Fruit fly (Drosophila melanogaster): ENCODE results near the gene CG13309.
A peak's percentile ranks its signal among the peaks of the same experiment; 100 is the strongest.

The CG13309 gene

DNA sequence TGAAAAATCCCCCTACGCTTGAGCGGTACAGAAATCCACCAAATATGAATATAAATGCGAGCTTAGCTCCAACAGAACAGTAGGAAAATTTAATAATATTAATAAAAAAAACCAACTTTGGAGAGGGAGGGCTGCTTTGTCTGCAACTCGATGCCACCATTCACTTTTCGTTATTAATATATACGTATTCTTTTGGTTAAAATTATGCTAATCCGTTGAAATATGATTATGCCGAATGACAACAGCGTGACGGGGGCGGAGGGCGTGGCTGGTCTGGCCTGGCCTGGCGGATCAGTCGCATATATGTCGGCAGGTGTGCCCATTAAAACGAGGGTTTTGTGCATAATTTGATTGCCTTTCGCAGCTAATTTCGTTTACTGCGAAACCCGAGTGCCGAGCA lies 25.2 kb downstream of the CG13309 start:
- TF ChIP-seq CG7045 (GFP tag; optimal IDR thresholded peaks at IDR 0.05) (no peak), tj (GFP tag; optimal IDR thresholded peaks at IDR 0.05) (peak; percentile 89)

DNA sequence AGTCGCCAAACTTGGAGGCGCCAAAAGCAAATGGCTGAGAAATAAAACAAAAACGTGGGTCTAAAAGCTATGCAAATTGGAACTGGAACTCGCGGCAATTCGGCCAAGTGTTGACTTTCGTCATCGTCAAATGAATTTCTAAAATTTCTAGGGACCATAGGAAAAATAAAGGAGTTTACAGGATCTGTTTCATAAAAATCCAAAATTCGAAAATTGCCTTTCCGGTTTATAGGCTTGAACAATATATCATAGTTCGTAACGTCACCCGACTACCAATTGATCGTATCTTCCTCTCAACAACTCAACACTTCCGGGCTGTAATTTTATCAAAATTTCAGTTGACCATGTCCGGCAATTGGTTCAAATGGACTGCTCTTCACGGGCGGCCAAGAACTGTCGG lies 26.0 kb downstream of the CG13309 start, which contains the start of gene CG32026:
Gene CG32026, plus strand, starts transcription at position 301 of the 400 bp plus-strand sequence.
- TF ChIP-seq tj (GFP tag; optimal IDR thresholded peaks at IDR 0.05) (no peak), CG12768 (GFP tag; optimal IDR thresholded peaks at IDR 0.05) (no peak), kay (GFP tag; ENCODE audit: borderline replicate concordance) (no peak), toe (GFP tag; optimal IDR thresholded peaks at IDR 0.05) (no peak), cnc (optimal IDR thresholded peaks at IDR 0.05) (no peak), bab1 (GFP tag; optimal IDR thresholded peaks at IDR 0.05) (no peak), CG33017 (tag; optimal IDR thresholded peaks at IDR 0.05) (no peak), Hr96 (GFP tag; optimal IDR thresholded peaks at IDR 0.05) (no peak), Clk (GFP tag; optimal IDR thresholded peaks at IDR 0.05) (no peak), CG7045 (GFP tag; optimal IDR thresholded peaks at IDR 0.05) (no peak), CG5204 (GFP tag; optimal IDR thresholded peaks at IDR 0.05) (no peak), CG14711 (tag; optimal IDR thresholded peaks at IDR 0.05) (no peak), pad (GFP tag; optimal IDR thresholded peaks at IDR 0.05) (no peak), ovo (GFP tag; optimal IDR thresholded peaks at IDR 0.05) (no peak)

DNA sequence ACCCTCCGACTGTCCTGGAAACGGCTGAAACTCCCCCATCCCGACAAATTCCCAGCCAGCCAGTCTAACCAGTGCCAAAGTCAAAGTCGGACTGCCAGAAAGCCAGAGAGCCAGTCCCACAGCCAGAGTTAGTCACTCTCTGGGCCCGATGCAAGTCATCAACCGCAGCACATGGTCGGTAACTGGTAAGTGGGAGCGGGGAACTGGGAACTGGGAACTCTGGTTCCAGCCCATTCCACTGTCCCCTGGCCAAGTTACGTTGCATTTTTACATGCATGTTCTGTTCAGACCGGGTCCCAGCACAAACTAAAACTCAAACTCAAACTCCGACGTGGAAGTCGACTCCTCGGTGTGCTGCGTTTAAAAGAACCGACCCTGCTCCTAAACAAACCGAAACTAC lies 28.9 kb downstream of the CG13309 start:
- TF ChIP-seq CG33017 (tag; optimal IDR thresholded peaks at IDR 0.05) (no peak), CG14711 (tag; optimal IDR thresholded peaks at IDR 0.05) (no peak), Crg-1 (GFP tag; optimal IDR thresholded peaks at IDR 0.05) (no peak), cic (GFP tag; optimal IDR thresholded peaks at IDR 0.05) (no peak), ovo (GFP tag; optimal IDR thresholded peaks at IDR 0.05) (no peak), tj (GFP tag; optimal IDR thresholded peaks at IDR 0.05) (no peak), CG7101 (tag; optimal IDR thresholded peaks at IDR 0.05) (no peak), CG5204 (GFP tag; optimal IDR thresholded peaks at IDR 0.05) (no peak)

DNA sequence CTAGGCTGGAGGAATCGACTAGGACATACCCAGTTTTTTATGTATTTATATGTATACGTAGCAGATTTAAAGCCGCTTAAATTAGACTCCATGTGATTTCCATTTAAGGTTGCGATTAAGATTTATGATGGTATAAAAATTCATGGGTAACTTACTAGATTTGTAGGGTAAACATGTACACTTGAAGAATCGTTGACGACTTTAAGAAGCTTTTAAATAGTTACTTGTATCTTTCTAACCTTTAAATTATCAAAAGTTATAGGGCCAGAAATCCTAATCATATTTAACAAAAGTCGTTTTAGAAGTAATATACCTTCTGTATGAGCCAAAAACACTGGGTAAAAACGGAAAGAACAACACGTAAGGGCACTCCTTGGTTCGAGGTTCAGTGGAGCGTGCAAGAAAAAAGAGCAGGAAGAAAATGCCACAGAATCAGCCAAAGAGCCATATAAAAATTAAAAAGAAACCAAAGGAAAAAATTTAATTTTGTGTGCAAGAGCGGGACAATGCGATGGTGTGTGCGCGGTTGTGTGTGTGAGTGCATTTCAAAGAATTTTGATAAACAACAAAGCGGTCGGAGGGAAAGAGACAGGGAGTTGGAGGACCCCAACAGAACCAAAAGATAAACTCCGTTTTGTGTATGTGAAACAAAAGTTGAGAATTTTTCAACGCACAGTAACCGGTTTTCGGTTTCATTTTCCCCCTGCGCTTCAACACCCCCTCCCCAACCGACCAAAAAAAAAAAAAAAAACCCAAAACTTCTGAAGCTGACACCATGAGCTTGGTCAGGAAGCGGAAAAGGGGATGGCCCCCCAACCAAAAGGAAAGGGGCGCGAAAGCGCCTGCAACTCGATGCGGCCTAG lies 29.6 kb downstream of the CG13309 start:
- TF ChIP-seq cic (GFP tag; optimal IDR thresholded peaks at IDR 0.05) = no peak
- TF ChIP-seq tj (GFP tag; optimal IDR thresholded peaks at IDR 0.05) = peak; percentile 79

DNA sequence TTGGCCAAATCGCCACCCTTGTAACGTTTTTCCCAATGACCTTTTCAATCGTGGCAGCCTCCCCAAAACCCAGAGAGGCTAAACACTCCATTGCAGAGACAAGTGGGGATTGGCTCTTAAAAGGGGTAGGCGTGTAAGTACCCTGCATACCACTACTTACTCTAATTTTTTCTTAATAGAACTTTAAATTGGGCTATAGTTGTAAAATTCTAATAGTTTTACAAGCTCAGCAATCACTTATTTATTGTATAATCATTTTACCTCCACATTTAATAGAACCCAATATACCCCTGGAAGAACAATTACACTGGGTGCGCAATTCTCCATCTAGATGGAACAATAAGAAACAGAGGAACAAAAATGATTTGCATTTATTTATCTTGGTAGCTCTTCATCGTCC lies 31.6 kb downstream of the CG13309 start:
- TF ChIP-seq CG1620 (GFP tag; optimal IDR thresholded peaks at IDR 0.05) (no peak), CG33017 (tag; optimal IDR thresholded peaks at IDR 0.05) (no peak), CG14711 (tag; optimal IDR thresholded peaks at IDR 0.05) (no peak), Clk (GFP tag; optimal IDR thresholded peaks at IDR 0.05) (no peak), toe (GFP tag; optimal IDR thresholded peaks at IDR 0.05) (no peak), Mnt (GFP tag; optimal IDR thresholded peaks at IDR 0.05) (no peak), CG7045 (GFP tag; optimal IDR thresholded peaks at IDR 0.05) (no peak), tj (GFP tag; optimal IDR thresholded peaks at IDR 0.05) (no peak), Crg-1 (GFP tag; optimal IDR thresholded peaks at IDR 0.05) (no peak), Hr96 (GFP tag; optimal IDR thresholded peaks at IDR 0.05) (no peak), CG12768 (GFP tag; optimal IDR thresholded peaks at IDR 0.05) (no peak), kay (GFP tag; ENCODE audit: borderline replicate concordance) (no peak), pad (GFP tag; optimal IDR thresholded peaks at IDR 0.05) (no peak), cic (GFP tag; optimal IDR thresholded peaks at IDR 0.05) (no peak), cnc (optimal IDR thresholded peaks at IDR 0.05) (no peak), CG11617 (GFP tag; optimal IDR thresholded peaks at IDR 0.05) (no peak), ovo (GFP tag; optimal IDR thresholded peaks at IDR 0.05) (no peak)

DNA sequence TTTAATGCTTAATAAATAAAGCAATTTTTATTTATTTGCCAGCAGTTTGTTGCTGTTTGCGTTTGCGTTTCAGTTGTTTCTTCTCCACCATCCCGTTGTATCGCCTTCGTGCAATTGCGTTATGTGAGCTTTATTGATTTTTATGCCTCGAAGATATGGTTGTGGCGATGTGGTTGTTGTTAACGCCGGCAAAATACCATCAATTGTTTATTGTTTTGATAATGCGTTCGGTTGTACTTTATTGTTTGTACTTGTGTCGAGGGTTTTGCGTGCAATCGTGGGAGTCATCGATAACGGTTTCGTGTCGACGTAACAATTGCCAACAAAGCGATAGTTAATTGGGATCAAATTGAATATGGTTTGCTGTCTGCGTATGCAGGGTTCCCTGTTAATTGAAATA lies 32.2 kb downstream of the CG13309 start:
- TF ChIP-seq cic (GFP tag; optimal IDR thresholded peaks at IDR 0.05) (peak; percentile 3), ovo (GFP tag; optimal IDR thresholded peaks at IDR 0.05) (no peak), Hr96 (GFP tag; optimal IDR thresholded peaks at IDR 0.05) (peak; percentile 18)

DNA sequence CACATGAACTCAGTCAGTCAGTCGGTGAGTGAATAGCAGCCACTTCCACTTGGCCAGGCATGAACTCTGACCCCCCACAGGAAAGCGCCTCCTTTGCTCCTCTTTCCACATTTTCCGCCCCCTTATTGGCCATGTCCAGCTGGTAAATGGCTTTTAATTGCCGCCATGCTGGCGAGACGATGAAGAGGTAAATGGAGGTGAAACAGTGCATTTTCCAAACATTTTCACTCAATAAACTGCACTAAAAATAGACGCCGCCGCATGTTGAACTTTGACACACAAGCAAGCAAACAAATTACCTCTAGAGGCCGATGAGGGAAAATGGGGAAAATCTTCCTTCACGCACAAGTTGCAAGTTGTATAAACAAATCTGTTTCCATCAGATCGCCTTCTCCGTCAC lies 39.6 kb downstream of the CG13309 start:
- TF ChIP-seq CG12768 (GFP tag; optimal IDR thresholded peaks at IDR 0.05) (no peak), Mnt (GFP tag; optimal IDR thresholded peaks at IDR 0.05) (no peak), Crg-1 (GFP tag; optimal IDR thresholded peaks at IDR 0.05) (no peak), cic (GFP tag; optimal IDR thresholded peaks at IDR 0.05) (no peak), toe (GFP tag; optimal IDR thresholded peaks at IDR 0.05) (no peak), tj (GFP tag; optimal IDR thresholded peaks at IDR 0.05) (no peak)

Data from whole organism, adult.